Fruit fly (Drosophila melanogaster): ENCODE measurements around the gene Pus10.

Pus10 gene

DNA sequence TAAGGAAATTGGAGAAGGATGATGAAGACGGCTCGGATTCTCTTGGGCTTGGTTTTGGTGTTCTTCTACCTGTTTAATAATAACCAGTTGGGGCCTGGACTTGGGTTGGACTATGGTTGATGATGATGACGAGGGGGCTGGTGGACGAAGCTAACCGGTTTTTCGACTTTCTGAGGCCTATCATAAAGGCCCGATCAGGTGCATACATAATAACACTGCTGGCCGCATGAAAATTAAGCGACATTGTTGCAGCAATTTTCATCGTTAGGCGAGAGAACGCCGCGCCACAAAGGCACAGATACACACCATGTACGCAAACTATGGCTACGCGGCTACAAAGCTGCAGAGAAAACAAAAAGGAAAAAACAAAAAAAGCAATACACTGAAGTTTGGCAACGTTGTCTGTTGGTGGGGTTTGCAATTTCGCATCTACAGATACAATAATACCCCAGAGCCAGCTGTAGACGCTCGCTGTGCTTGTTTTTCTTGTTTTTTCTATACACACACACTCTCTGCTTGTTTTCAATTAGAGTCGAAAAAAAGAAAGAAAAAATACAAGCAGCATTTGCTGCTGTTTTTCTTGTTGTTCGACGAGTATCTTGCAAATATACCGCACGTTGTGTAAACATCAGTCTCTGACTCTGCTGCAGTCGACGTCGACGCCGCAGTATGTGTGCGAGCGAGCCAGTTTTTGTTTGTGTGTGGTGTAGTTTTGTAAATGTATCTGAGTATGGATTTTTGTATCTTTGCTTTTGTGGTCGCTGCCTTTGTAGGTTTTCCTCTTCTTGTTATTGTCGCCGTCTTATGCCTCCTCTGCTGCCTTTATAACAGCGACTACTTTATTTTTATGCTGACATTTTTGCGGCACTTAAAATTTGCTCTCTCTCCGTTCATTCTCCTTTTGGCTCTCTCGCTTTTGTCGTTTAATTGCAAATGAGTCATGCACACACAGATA, 11.3 kb upstream of the Pus10 start (continued):
- TF ChIP-seq CG8281 (tag; optimal IDR thresholded peaks at IDR 0.05): peak; percentile 51
- TF ChIP-seq CG7357 (GFP tag; IDR thresholded peaks at IDR 0.05): no peak
- TF ChIP-seq Bteb2 (GFP tag; optimal IDR thresholded peaks at IDR 0.05): peak; percentile 34
- peak; percentile 15 for TF ChIP-seq crc (GFP tag; optimal IDR thresholded peaks at IDR 0.05)
- no peak for TF ChIP-seq CG34224 (GFP tag; IDR thresholded peaks at IDR 0.05; ENCODE audit: partially characterized antibody)
- peak in 1 of 2 experiments; percentile 94 for TF ChIP-seq tll (GFP tag; optimal IDR thresholded peaks at IDR 0.05)
- TF ChIP-seq BtbVII (GFP tag; optimal IDR thresholded peaks at IDR 0.05): peak; percentile 88
- peak; percentile 81 for TF ChIP-seq org-1 (GFP tag; optimal IDR thresholded peaks at IDR 0.05)
- TF ChIP-seq CG11247 (GFP tag; IDR thresholded peaks at IDR 0.05): no peak
- peak; percentile 62 for TF ChIP-seq Dek (tag; optimal IDR thresholded peaks at IDR 0.05)
- peak; percentile 17 for TF ChIP-seq tx (GFP tag; optimal IDR thresholded peaks at IDR 0.05)
- TF ChIP-seq CG12769 (tag; optimal IDR thresholded peaks at IDR 0.05): peak; percentile 63
- TF ChIP-seq mld (GFP tag; IDR thresholded peaks at IDR 0.05; ENCODE audit: partially characterized antibody): no peak
- TF ChIP-seq Dll (GFP tag; IDR thresholded peaks at IDR 0.05; ENCODE audit: partially characterized antibody): no peak
- peak; percentile 23 for TF ChIP-seq slou (GFP tag; optimal IDR thresholded peaks at IDR 0.05)
- TF ChIP-seq CG7928 (GFP tag; optimal IDR thresholded peaks at IDR 0.05): no peak
- no peak for TF ChIP-seq zfh1 (GFP tag; IDR thresholded peaks at IDR 0.05)
- TF ChIP-seq CG9215 (GFP tag; IDR thresholded peaks at IDR 0.05): no peak
- TF ChIP-seq CG31388 (GFP tag; optimal IDR thresholded peaks at IDR 0.05): no peak
- TF ChIP-seq ftz-f1 (GFP tag; optimal IDR thresholded peaks at IDR 0.05): peak; percentile 36
- no peak for TF ChIP-seq CG17612 (GFP tag; IDR thresholded peaks at IDR 0.05)
- TF ChIP-seq CG12071 (GFP tag; optimal IDR thresholded peaks at IDR 0.05): peak; percentile 89
- TF ChIP-seq scrt (GFP tag; optimal IDR thresholded peaks at IDR 0.05): peak; percentile 84
- peak; percentile 35 for TF ChIP-seq kay (GFP tag; optimal IDR thresholded peaks at IDR 0.05)
- no peak for TF ChIP-seq CG13287 (GFP tag; IDR thresholded peaks at IDR 0.05; ENCODE audit: partially characterized antibody)
- TF ChIP-seq CG3995 (GFP tag; optimal IDR thresholded peaks at IDR 0.05): peak; percentile 38
- peak; percentile 68 for TF ChIP-seq Nf-YC (tag; optimal IDR thresholded peaks at IDR 0.05)
- TF ChIP-seq CG2199 (GFP tag; IDR thresholded peaks at IDR 0.05): no peak
- no peak for TF ChIP-seq wdn (GFP tag; IDR thresholded peaks at IDR 0.05)
- peak; percentile 75 for TF ChIP-seq CG15601 (tag; optimal IDR thresholded peaks at IDR 0.05)
- no peak for TF ChIP-seq Deaf1 (tag; optimal IDR thresholded peaks at IDR 0.05)
- no peak for TF ChIP-seq CG8359 (GFP tag; optimal IDR thresholded peaks at IDR 0.05; ENCODE audit: borderline replicate concordance)
- peak; percentile 97 for TF ChIP-seq CG10543 (GFP tag; optimal IDR thresholded peaks at IDR 0.05)
- peak; percentile 59 for TF ChIP-seq CG12236 (GFP tag; optimal IDR thresholded peaks at IDR 0.05)
- peak; percentile 59 for TF ChIP-seq gsb-n (tag; optimal IDR thresholded peaks at IDR 0.05)
- TF ChIP-seq CG18011 (GFP tag; optimal IDR thresholded peaks at IDR 0.05): peak; percentile 39
- TF ChIP-seq tna (GFP tag; IDR thresholded peaks at IDR 0.05; ENCODE audit: partially characterized antibody): no peak
- TF ChIP-seq CG10431 (GFP tag; optimal IDR thresholded peaks at IDR 0.05): peak; percentile 59
- TF ChIP-seq schlank (tag; optimal IDR thresholded peaks at IDR 0.05): peak; percentile 87
- peak in 1 of 2 experiments; percentile 4 for TF ChIP-seq dpn (GFP tag; optimal IDR thresholded peaks at IDR 0.05)
- peak in 1 of 2 experiments; percentile 61 for TF ChIP-seq Eip74EF (GFP tag; optimal IDR thresholded peaks at IDR 0.05)
- peak; percentile 81 for TF ChIP-seq CG17568 (GFP tag; optimal IDR thresholded peaks at IDR 0.05)
- no peak for TF ChIP-seq Adf1 (GFP tag; IDR thresholded peaks at IDR 0.05)
- peak; percentile 56 for TF ChIP-seq CG12155 (GFP tag; optimal IDR thresholded peaks at IDR 0.05)
- TF ChIP-seq CG6683 (GFP tag; optimal IDR thresholded peaks at IDR 0.05): peak; percentile 90
- no peak for TF ChIP-seq so (GFP tag; IDR thresholded peaks at IDR 0.05)
- TF ChIP-seq her (GFP tag; optimal IDR thresholded peaks at IDR 0.05): peak; percentile 68

Data from whole organism, embryonic.